Worm (Caenorhabditis elegans): ENCODE results near the gene C01B10.44.

ce11 chrIV:6634789-6635188 lies 11.3 kb downstream of the C01B10.44 start, which contains the start of gene metl-13:
- TF ChIP-seq dao-5 (tag; optimal IDR thresholded peaks at IDR 0.05) (no peak), him-1 (tag; optimal IDR thresholded peaks at IDR 0.05) (no peak), W03F9.2 (tag; optimal IDR thresholded peaks at IDR 0.05) (no peak)

Data from whole organism, L4/young adult.